Fruit fly (Drosophila melanogaster) whole organism, embryonic: ENCODE measurements around the gene trus.

Experiments
- Antp ChIP-seq: fragments of 200-800 bp; sonication (Bioruptor generic); optimal IDR thresholded peaks from 3 replicates; lab custom pipeline; 2016; ENCODE audit warnings: missing biosample characterization, missing genetic modification characterization
- CG10543 ChIP-seq: fragments of 200-800 bp; sonication (Bioruptor generic); optimal IDR thresholded peaks from 3 replicates; lab custom pipeline; 2017; ENCODE audit warnings: missing biosample characterization, mild to moderate bottlenecking, missing genetic modification characterization, moderate library complexity
- CG10654 ChIP-seq: fragments of 200-800 bp; sonication (Bioruptor generic); optimal IDR thresholded peaks from 2 replicates; lab custom pipeline; 2016; ENCODE audit warnings: missing biosample characterization, missing genetic modification characterization
- CG11695 ChIP-seq: fragments of 200-800 bp; sonication (Bioruptor generic); IDR thresholded peaks from 3 replicates; pipeline ENCODE4 v1.3.6; 2022; ENCODE audit warnings: missing biosample characterization, missing genetic modification characterization
- CG11696 ChIP-seq: fragments of 200-800 bp; sonication (Bioruptor generic); IDR thresholded peaks from 2 replicates; pipeline ENCODE4 v1.3.6; 2022; ENCODE audit warnings: missing biosample characterization, missing genetic modification characterization
- CG12769 ChIP-seq: fragments of 200-800 bp; sonication (Bioruptor generic); optimal IDR thresholded peaks from 2 replicates; lab custom pipeline; 2019; ENCODE audit warnings: missing biosample characterization, mild to moderate bottlenecking, missing genetic modification characterization, moderate library complexity
- CG18476 ChIP-seq: fragments of 200-800 bp; sonication (Bioruptor generic); optimal IDR thresholded peaks from 2 replicates; lab custom pipeline; 2016; ENCODE audit warnings: missing biosample characterization, mild to moderate bottlenecking, missing genetic modification characterization
- CG18599 ChIP-seq: fragments of 200-800 bp; sonication (Bioruptor generic); optimal IDR thresholded peaks from 3 replicates; lab custom pipeline; 2017; ENCODE audit warnings: missing biosample characterization, missing genetic modification characterization, mild to moderate bottlenecking, moderate library complexity, missing genetic modification reagents
- CG32532 ChIP-seq: fragments of 200-800 bp; sonication (Bioruptor generic); IDR thresholded peaks from 2 replicates; pipeline ENCODE4 v1.3.6; 2022; ENCODE audit warnings: missing biosample characterization, missing genetic modification characterization
- CG34376 ChIP-seq: fragments of 200-800 bp; sonication (Bioruptor generic); optimal IDR thresholded peaks from 2 replicates; lab custom pipeline; 2018; ENCODE audit warnings: missing biosample characterization, mild to moderate bottlenecking, missing genetic modification characterization
- CG3847 ChIP-seq: fragments of 200-800 bp; sonication (Bioruptor generic); IDR thresholded peaks from 2 replicates; pipeline ENCODE4 v1.3.6; 2022; ENCODE audit warnings: missing biosample characterization, missing genetic modification characterization
- CG6689 ChIP-seq: fragments of 200-800 bp; sonication (Bioruptor generic); IDR thresholded peaks from 2 replicates; pipeline ENCODE4 v1.3.6; 2022; ENCODE audit warnings: missing biosample characterization, missing genetic modification characterization
- CG7745 ChIP-seq: fragments of 200-800 bp; sonication (Bioruptor generic); optimal IDR thresholded peaks from 2 replicates; lab custom pipeline; 2018; ENCODE audit warnings: missing biosample characterization, mild to moderate bottlenecking, missing genetic modification characterization, moderate library complexity
- CG7963 ChIP-seq: fragments of 200-800 bp; sonication (Bioruptor generic); IDR thresholded peaks from 3 replicates; pipeline ENCODE4 v1.3.6; 2022; ENCODE audit warnings: missing biosample characterization, missing genetic modification characterization; ENCODE audit not compliant: partially characterized antibody
- CG8290 ChIP-seq, 3 experiments: fragments of 200-800 bp; sonication (Bioruptor generic); optimal IDR thresholded peaks; 2 replicates each; lab custom pipeline; 2016 to 2019; ENCODE audit warnings: missing biosample characterization in 3 of 3, missing genetic modification characterization in 3 of 3, mild to moderate bottlenecking in 2 of 3, moderate library complexity in 1 of 3
- CG8924 ChIP-seq: fragments of 200-800 bp; optimal IDR thresholded peaks from 3 replicates; lab custom pipeline; 2019; ENCODE audit warnings: missing biosample characterization, mild to moderate bottlenecking, missing genetic modification characterization, moderate library complexity
- CG9932 ChIP-seq: fragments of 200-800 bp; sonication (Bioruptor generic); IDR thresholded peaks from 2 replicates; pipeline ENCODE4 v1.3.6; 2022; ENCODE audit warnings: missing biosample characterization, missing genetic modification characterization
- Deaf1 ChIP-seq: fragments of 200-800 bp; optimal IDR thresholded peaks from 3 replicates; lab custom pipeline; 2019; ENCODE audit warnings: missing biosample characterization, mild to moderate bottlenecking, missing genetic modification characterization, moderate library complexity
- HmgD ChIP-seq: fragments of 200-800 bp; sonication (Bioruptor generic); optimal IDR thresholded peaks from 3 replicates; lab custom pipeline; 2016; ENCODE audit warnings: missing biosample characterization, missing genetic modification characterization
- Kr ChIP-seq: fragments of 200-800 bp; sonication (Bioruptor generic); optimal IDR thresholded peaks from 2 replicates; lab custom pipeline; 2017; ENCODE audit warnings: missing biosample characterization, mild to moderate bottlenecking, missing genetic modification characterization
- Med ChIP-seq: fragments of 200-800 bp; sonication (Bioruptor generic); peaks from one replicate; lab custom pipeline; 2016; ENCODE audit warnings: missing biosample characterization, missing genetic modification characterization, mild to moderate bottlenecking, inconsistent platforms, moderate library complexity
- Mes4 ChIP-seq: fragments of 200-800 bp; sonication (Bioruptor generic); optimal IDR thresholded peaks from 2 replicates; lab custom pipeline; 2016; ENCODE audit warnings: missing biosample characterization, missing genetic modification characterization
- NfI ChIP-seq: fragments of 200-800 bp; sonication (Bioruptor generic); optimal IDR thresholded peaks from 3 replicates; lab custom pipeline; 2018; ENCODE audit warnings: missing biosample characterization, mild to moderate bottlenecking, missing genetic modification characterization, moderate library complexity
- Oli ChIP-seq: fragments of 200-800 bp; sonication (Bioruptor generic); optimal IDR thresholded peaks from 2 replicates; lab custom pipeline; 2018; ENCODE audit warnings: missing biosample characterization, mild to moderate bottlenecking, missing genetic modification characterization, moderate library complexity
- ac ChIP-seq: fragments of 200-800 bp; sonication (Bioruptor generic); optimal IDR thresholded peaks from 3 replicates; lab custom pipeline; 2017; ENCODE audit warnings: missing biosample characterization, mild to moderate bottlenecking, missing genetic modification characterization
- chinmo ChIP-seq: fragments of 200-800 bp; sonication (Bioruptor generic); IDR thresholded peaks from 4 replicates; pipeline ENCODE4 v1.3.6; 2022; ENCODE audit warnings: missing biosample characterization, missing genetic modification characterization; ENCODE audit not compliant: partially characterized antibody
- eve ChIP-seq, 2 experiments: fragments of >200 bp; optimal IDR thresholded peaks; 2 replicates each; lab custom pipeline; 2017; ENCODE audit warnings: missing biosample characterization in 2 of 2, missing genetic modification characterization in 2 of 2
- exex ChIP-seq: fragments of 200-800 bp; sonication (Bioruptor generic); optimal IDR thresholded peaks from 4 replicates; lab custom pipeline; 2018; ENCODE audit warnings: missing biosample characterization, mild to moderate bottlenecking, missing genetic modification characterization, moderate library complexity
- fd102C ChIP-seq: fragments of 200-800 bp; sonication (Bioruptor generic); optimal IDR thresholded peaks from 2 replicates; lab custom pipeline; 2018; ENCODE audit warnings: missing biosample characterization, mild to moderate bottlenecking, missing genetic modification characterization, moderate library complexity
- gro ChIP-seq: fragments of 200-800 bp; sonication (Bioruptor generic); optimal IDR thresholded peaks from 2 replicates; lab custom pipeline; 2016; ENCODE audit warnings: missing biosample characterization, missing genetic modification characterization
- hbn ChIP-seq: fragments of 200-800 bp; sonication (Bioruptor generic); IDR thresholded peaks from 2 replicates; pipeline ENCODE4 v1.3.6; 2022; ENCODE audit warnings: missing biosample characterization, missing genetic modification characterization; ENCODE audit not compliant: partially characterized antibody
- onecut ChIP-seq: fragments of 200-800 bp; sonication (Bioruptor generic); IDR thresholded peaks from 2 replicates; pipeline ENCODE4 v1.3.6; 2022; ENCODE audit warnings: missing biosample characterization, missing genetic modification characterization
- pan ChIP-seq, 4 experiments: fragments of >200 bp in 3 of 4; fragments of 200-800 bp in 1 of 4; sonication (Bioruptor generic) in 1 of 4; optimal IDR thresholded peaks in 3 of 4; IDR thresholded peaks in 1 of 4; 2 replicates each; pipeline versions ENCODE4 v1.3.6 to Lab custom; 2017 to 2022; ENCODE audit warnings: missing biosample characterization in 2 of 4, missing genetic modification characterization in 2 of 4, mixed read lengths in 1 of 4
- slp2 ChIP-seq: fragments of 200-800 bp; sonication (Bioruptor generic); optimal IDR thresholded peaks from 2 replicates; lab custom pipeline; 2016; ENCODE audit warnings: missing biosample characterization, missing genetic modification characterization
- tna ChIP-seq: fragments of 200-800 bp; sonication (Bioruptor generic); IDR thresholded peaks from 2 replicates; pipeline ENCODE4 v1.3.6; 2022; ENCODE audit warnings: missing biosample characterization, missing genetic modification characterization; ENCODE audit not compliant: partially characterized antibody
- zen2 ChIP-seq: fragments of 200-800 bp; sonication (Bioruptor generic); IDR thresholded peaks from 3 replicates; pipeline ENCODE4 v1.3.6; 2022; ENCODE audit warnings: missing biosample characterization, missing genetic modification characterization; ENCODE audit not compliant: partially characterized antibody

trus gene

DNA sequence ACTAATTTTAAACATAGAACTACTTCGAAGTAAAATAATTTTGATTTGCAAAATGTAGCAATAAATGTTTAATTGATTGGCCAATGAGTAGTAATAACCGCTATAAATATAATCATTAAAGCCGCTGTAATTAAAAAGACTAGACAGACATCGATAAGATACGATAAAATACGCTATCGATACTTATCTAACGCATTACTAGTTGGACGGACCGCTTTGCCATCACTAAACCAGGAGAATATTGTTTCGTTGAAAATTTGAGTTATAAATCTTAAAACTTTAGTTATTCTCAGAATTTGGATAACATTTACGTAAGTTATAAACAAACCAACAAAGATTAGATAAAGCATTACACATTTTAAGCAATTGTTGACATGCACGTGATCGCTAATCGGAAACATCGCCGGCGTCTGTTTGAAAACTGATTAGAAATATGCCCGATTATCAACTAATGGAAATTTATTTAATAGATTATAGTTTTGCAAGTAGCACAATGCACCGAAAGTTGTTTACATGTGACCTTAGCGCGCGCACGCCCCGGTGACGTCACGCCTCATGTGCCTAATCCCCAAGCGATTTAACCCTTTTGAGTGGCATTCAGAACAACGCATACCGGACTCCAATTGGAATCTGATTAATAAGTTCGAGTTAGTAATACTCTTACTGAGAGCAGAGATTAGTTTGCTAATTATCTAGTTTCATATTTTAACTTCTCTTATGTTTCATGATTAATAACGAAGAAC lies 16.8 kb upstream of the trus start, which contains the start of gene Desat1 (continued):
- peak; percentile 81 for TF ChIP-seq tna (GFP tag; lab: Robert Waterston, UW)
- TF ChIP-seq Kr, result peak; percentile 98
- TF ChIP-seq zen2, result peak; percentile 88
- TF ChIP-seq CG10654 (GFP tag; lab: Kevin White, UChicago), result no peak

dm6 chr3R:12441008-12441606 lies 15.3 kb upstream of the trus start:
- TF ChIP-seq CG12769 (peak; percentile 74), CG6689 (GFP tag; lab: Robert Waterston, UW) (no peak), pan (optimal IDR thresholded peaks at IDR 0.05; lab: Kevin White, UChicago) (no peak), pan (GFP tag; optimal IDR thresholded peaks at IDR 0.05 in 1 of 2, IDR thresholded peaks at IDR 0.05 in 1 of 2) (peak in 1 of 2 experiments; percentile 15), eve (GFP tag; optimal IDR thresholded peaks at IDR 0.05; lab: Kevin White, UChicago) (no peak), CG18476 (GFP tag; lab: Kevin White, UChicago) (no peak), HmgD (no peak), CG34376 (no peak), Mes4 (GFP tag; lab: Kevin White, UChicago) (no peak), CG9932 (peak; percentile 24; the same call in 1 of the 2 replicates), exex (tag; lab: Kevin White, UChicago) (peak; percentile 58), CG11696 (GFP tag; lab: Robert Waterston, UW) (no peak), Oli (tag; lab: Kevin White, UChicago) (no peak), CG3847 (no peak), chinmo (0 out of 4 replicates have a peak, but pooled peaks have one; percentile 76), CG7963 (GFP tag; lab: Robert Waterston, UW) (no peak), ac (no peak), CG8290 (GFP tag; optimal IDR thresholded peaks at IDR 0.05; lab: Kevin White, UChicago) (no peak), CG8290 (tag; optimal IDR thresholded peaks at IDR 0.05; lab: Kevin White, UChicago) (peak in 1 of 2 experiments; percentile 41), CG18599 (GFP tag; lab: Kevin White, UChicago) (peak; percentile 2), gro (no peak), hbn (no peak), slp2 (GFP tag; lab: Kevin White, UChicago) (no peak), Antp (no peak), Med (peak; percentile 36), fd102C (GFP tag; lab: Kevin White, UChicago) (no peak), CG8924 (tag; lab: Kevin White, UChicago) (no peak), Deaf1 (tag; lab: Kevin White, UChicago) (peak; percentile 46), CG11695 (GFP tag; lab: Robert Waterston, UW) (no peak), onecut (GFP tag; lab: Robert Waterston, UW) (peak; percentile 25; the same call in 1 of the 2 replicates), CG32532 (GFP tag; lab: Robert Waterston, UW) (peak; percentile 20; the same call in 1 of the 2 replicates), CG7745 (tag; lab: Kevin White, UChicago) (no peak), NfI (GFP tag; lab: Kevin White, UChicago) (no peak), CG10543 (peak; percentile 37)
